Fruit fly (Drosophila melanogaster): ENCODE measurements around the gene CG43610.

Gene CG43610

dm6 chr2L:6798762-6799246, at the start of gene CG43610, which contains the start of gene nrv2:
CG43610 (plus strand) TSS chr2L:6799196.
nrv2 (minus strand) TSS chr2L:6798862.
- no peak for TF ChIP-seq CG17801 (GFP tag; optimal IDR thresholded peaks at IDR 0.05; ENCODE audit: partially characterized antibody)

- no peak for TF ChIP-seq CG17801 (GFP tag; optimal IDR thresholded peaks at IDR 0.05; ENCODE audit: partially characterized antibody)
These were observed 48.0 kb upstream of the CG43610 start for dm6 chr2L:6751037-6751436.

DNA sequence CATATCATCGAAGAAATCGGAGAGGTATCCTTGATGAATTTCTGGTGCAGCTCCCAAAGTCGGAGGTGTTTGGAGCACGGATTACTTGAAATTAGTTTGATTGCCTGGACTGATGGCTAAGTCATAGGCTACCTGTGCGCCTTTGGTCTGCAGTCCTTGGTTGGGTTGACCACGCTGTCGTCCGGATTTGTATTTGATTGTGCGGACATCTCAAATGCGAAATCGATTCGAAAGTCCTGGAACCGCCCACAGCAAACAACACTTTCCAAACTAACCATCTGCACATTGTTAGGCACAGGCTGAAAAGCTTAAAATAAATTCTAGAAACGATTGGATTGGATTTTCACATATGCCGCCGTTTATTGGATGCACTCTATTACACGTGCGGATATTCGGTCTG, 39.5 kb upstream of the CG43610 start, which contains the start of gene CG11322:
Gene CG11322, minus strand, starts transcription at position 101 of the 400 bp plus-strand sequence.
- no peak for TF ChIP-seq CG17801 (GFP tag; optimal IDR thresholded peaks at IDR 0.05; ENCODE audit: partially characterized antibody)

DNA sequence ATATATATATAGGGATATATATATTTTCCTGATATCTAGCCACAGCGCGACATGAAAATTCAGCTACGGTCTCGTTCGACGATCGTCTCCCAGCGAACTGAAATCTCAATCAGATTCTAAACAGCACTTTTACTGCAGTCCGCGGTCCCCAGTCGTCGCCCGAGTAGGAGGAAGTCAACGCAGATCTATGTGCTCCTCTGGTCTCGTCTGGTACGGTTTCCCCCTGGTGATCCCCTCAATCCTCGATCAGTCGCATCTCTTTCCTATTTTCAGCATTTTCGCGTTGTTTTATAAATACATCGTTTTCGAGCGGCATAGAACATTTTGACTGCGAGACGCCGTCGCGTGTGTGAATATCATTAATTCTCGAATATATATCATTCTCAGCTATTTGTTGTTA, 26.3 kb upstream of the CG43610 start, which contains the start of gene LUBEL:
Gene LUBEL, minus strand, starts transcription at position 101 of the 400 bp plus-strand sequence.
- TF ChIP-seq CG17801 (GFP tag; optimal IDR thresholded peaks at IDR 0.05; ENCODE audit: partially characterized antibody) = no peak

DNA sequence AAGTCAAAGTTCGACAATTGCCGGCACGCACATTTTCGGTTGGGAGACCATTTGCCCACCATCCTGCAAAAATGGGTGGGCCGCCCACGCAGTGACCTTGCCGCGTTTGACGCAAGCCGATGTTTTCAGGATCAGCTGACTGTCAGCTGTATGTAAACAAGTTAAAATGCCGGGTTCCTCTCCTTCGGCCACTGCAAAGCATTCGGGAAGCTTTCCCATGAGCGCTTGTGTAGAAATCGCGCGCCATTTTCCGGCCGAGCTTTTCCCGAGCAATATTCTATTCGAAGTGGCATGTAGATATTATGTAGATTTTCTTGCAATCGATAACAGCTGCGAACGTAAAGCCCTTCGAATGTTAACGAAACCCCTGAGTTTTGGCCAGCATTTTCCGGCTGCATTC, 25.4 kb upstream of the CG43610 start, which contains the start of gene CG17378:
Gene CG17378, plus strand, starts transcription at position 397 of the 400 bp plus-strand sequence.
- TF ChIP-seq CG17801 (GFP tag; optimal IDR thresholded peaks at IDR 0.05; ENCODE audit: partially characterized antibody) = no peak

DNA sequence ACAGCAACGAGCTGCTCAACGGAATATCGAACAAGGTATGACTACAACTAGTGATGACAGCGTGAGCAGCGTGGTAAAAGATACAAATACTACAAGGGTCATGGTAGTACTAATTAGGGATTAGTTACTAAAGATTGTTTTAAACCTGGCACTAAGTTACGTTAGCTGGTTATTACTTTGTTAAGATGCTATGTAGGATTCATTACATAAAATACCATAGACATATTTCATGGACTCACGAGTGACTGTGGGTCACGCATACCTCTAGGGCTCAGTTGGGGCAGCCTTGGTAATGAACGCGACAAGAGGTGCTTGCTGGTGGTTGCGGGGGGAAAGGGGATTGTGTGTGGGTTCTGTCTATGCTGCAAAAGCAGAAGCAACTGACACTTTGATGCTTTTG, 24.1 kb upstream of the CG43610 start:
- no peak for TF ChIP-seq CG17801 (GFP tag; optimal IDR thresholded peaks at IDR 0.05; ENCODE audit: partially characterized antibody)

DNA sequence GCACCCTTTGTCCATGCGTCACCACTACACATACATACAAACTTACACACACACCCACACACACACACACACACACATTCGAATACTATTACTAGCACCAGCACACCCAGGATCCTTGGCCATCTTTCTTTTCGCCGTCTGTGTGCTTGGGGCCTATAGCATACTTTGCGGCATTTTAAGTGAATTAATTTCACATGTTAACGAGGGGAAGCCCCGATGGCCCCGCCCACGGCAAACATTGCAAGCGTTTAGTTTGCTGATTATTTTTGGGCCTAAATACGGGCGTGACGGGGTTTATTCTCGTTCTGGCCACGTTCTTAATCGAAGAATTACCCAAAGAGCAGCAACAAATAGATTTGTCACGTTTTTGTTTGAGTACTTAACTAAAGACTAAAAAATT, 15.6 kb upstream of the CG43610 start:
- no peak for TF ChIP-seq CG17801 (GFP tag; optimal IDR thresholded peaks at IDR 0.05; ENCODE audit: partially characterized antibody)

DNA sequence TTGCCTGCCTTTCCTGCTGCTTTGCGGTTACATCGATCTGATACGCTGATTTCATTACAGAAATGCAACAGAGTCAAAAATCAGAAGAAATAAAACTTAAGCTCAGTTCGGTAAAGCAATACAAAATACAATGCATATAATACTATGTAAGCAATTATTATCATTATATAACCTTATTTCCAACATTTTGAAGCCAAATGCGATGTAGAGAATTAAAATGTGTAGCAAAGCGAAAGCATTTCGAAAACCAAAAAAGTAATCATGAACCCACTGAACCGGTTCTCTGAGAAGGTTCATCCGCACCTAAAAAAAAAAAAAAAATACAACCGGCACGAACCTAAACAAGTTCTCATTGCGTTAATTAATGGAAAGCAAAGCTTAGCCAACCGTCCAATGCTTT, 14.8 kb upstream of the CG43610 start:
- no peak for TF ChIP-seq CG17801 (GFP tag; optimal IDR thresholded peaks at IDR 0.05; ENCODE audit: partially characterized antibody)

- no peak for TF ChIP-seq CG17801 (GFP tag; optimal IDR thresholded peaks at IDR 0.05; ENCODE audit: partially characterized antibody)
These were observed 13.4 kb upstream of the CG43610 start for dm6 chr2L:6785583-6785982.

- no peak for TF ChIP-seq CG17801 (GFP tag; optimal IDR thresholded peaks at IDR 0.05; ENCODE audit: partially characterized antibody)
These were observed 12.3 kb upstream of the CG43610 start, which contains the start of gene nrv1 for dm6 chr2L:6786674-6787028. nrv1 (minus strand) TSS chr2L:6786861.

DNA sequence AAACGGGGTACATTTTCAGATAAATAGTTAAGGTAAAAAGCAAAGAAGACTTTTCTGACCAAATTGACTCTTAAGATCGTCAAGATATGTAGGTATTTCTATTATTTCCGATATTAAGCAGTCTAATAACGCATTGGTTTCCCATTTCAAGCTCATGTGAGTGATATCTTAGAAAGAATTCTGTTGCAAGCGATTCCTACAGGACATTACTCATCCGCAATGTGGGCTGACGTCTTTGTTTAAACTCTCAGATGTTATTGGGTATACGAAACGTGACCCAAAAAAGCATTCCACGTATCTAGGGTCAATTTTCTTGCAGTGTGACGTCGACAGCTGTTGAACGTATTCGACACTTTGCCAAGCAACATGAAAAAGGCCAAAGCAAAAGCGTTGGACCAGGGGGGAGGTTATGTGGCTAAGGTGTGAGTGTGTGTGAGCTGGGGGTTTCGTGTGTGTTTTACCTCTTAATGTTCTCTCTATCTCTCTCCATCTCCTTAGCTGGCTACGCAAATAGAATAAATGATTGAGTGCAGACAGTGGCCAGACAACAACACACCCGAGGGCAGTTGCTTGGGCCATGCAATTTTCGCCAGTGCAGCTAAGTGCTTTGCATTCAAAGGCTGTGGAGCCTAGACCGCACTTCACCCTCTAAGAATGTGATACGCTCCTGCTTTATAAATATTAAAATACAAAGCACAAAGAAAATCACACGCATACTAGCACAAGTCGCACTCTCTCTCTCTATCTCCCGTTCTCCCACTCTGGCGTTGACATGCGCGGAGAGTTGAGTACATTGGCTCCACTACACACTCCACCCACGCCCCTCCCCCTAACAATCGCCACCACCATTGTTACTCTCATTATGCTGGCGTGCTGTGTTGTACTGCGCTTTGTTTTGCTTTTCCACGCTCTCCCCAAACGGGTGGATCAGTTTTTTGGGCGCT, 11.7 kb upstream of the CG43610 start:
- peak; percentile 79 for TF ChIP-seq CG17801 (GFP tag; optimal IDR thresholded peaks at IDR 0.05; ENCODE audit: partially characterized antibody)

DNA sequence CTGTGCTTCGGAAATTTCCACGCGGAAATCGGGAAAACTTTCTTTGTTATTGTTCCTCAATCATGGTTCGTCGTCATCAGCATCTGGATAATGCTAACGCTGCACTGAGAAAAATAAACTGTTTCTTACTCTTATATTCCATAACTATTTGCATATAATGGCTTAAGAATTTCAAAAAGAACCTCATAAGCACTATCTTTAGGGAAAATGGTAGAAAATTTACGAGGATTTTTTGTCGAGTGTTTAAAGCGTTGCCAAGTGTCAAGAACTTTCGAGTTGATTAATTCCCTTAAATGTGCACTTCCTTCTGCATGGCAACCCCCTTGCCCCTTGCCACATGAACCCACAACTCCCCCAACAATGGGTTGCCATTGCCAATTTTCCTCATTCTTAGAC, 11.0 kb upstream of the CG43610 start:
- TF ChIP-seq CG17801 (GFP tag; optimal IDR thresholded peaks at IDR 0.05; ENCODE audit: partially characterized antibody) = no peak

DNA sequence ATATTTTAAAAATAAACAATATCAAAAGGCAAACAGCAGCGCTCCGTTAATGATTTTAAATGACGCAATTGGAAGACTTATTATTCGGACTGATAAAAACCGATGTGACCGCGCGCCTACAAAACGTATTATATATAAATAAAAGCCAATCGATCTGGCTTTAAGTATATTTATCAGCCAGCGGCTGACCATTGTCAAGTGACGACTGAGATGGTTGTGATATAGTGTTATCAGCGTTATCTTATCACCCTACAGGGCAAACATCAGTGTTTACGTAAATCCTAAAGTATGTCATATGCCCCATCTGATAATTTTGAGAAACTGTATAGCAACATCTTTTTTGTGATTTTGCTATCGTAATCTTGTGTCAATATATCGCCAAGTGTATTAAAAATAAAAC, 9.6 kb upstream of the CG43610 start:
- TF ChIP-seq CG17801 (GFP tag; optimal IDR thresholded peaks at IDR 0.05; ENCODE audit: partially characterized antibody) = no peak

DNA sequence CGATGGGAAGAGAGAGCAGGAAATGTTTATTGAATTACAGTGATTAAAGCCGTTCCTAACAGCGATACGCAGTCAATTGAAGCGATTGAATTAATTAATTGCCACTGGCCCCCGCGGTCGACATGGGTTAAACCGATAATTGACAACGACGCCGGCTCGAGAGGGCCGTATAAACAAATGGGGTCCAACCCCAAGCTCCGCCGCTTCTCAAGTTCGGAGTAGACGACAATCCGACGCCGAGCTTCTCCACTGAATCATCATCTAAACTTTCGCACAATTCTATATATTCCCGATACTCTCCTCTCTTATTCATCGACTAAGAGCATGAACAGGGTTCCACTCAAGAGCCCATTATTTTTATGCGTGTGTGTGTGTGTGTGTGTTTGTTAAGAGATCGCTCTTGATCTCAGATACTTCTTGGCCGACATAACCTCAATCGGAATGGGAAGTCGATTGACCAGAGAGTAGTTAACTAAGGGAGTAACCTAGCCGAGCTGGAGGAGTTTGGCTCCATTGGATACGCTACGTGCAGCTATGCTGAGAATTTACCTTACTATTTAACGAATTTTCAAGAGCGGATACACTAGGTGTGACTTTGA, 7.1 kb upstream of the CG43610 start:
- peak; percentile 12 for TF ChIP-seq CG17801 (GFP tag; optimal IDR thresholded peaks at IDR 0.05; ENCODE audit: partially characterized antibody)

DNA sequence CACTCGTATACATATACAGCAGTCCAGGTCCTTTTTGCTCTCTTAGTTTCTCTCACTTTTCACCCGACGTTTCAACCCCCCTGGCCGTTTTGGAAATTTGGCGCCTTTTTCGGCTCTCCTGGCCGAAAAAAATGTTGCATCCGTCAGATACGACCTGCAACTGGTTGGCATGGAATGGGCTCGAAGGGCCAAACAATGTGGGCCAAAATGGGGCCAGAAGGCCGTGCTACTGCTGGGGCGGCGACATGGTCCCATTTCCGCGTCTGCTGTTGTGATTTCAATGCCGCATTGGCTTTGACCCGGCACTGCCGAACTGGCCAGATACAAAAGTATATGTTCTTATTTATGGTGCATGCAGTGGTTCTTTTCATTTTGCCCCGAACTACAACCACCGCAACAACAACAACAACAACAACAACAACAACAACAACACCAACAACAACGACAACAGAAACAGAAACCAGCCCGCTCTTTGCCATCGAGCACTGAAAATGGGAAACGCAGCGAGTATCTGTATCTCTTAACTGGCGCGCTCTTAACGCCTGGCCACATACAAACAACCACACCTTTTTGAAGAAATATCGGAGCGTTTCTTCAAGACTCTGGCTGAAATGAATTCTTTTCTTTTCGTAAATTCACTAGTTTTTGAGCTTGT, 5.1 kb upstream of the CG43610 start:
- no peak for TF ChIP-seq CG17801 (GFP tag; optimal IDR thresholded peaks at IDR 0.05; ENCODE audit: partially characterized antibody)
